Worm (Caenorhabditis elegans): Measurements from ENCODE around the gene C53B4.3.

ce11 chrIV:8975331-8975625 lies 1.8 kb upstream of the C53B4.3 start, which contains the start of gene pdzd-8:
- no peak for TF ChIP-seq nhr-237 (tag; optimal IDR thresholded peaks at IDR 0.05)
- no peak for TF ChIP-seq unc-62 (GFP tag; optimal IDR thresholded peaks at IDR 0.05)
- no peak for TF ChIP-seq fos-1 (tag; optimal IDR thresholded peaks at IDR 0.05)
- no peak for TF ChIP-seq nfya-1 (tag; optimal IDR thresholded peaks at IDR 0.05; ENCODE audit: insufficient read depth)
- no peak for TF ChIP-seq ama-1 (optimal IDR thresholded peaks at IDR 0.05)
- no peak for TF ChIP-seq mdl-1 (tag; optimal IDR thresholded peaks at IDR 0.05)
- no peak for TF ChIP-seq snpc-4 (tag; optimal IDR thresholded peaks at IDR 0.05)
- TF ChIP-seq zag-1 (tag; optimal IDR thresholded peaks at IDR 0.05): no peak
